Worm (Caenorhabditis elegans): Measurements from ENCODE around the gene F43C11.12.

F43C11.12 gene

DNA sequence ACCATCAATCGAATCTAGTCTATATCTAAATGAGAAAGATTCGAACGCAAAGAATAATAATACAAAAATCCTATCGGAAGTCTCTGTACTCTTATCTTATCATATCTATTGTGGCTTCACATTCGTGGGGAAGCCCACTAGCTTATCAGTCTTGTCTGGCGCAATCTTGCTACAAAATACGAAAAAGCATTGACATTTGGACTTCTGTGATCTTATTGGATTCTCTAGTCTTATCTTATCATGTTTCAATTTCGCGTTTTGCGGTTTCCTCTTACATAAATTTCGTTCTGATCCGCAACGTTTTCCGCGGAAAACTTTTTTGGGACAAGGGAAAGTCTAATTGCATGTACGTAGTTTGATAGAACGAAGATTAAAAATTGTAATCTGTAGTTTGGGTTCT, 33.3 kb upstream of the F43C11.12 start:
- TF ChIP-seq sptf-1 (tag; optimal IDR thresholded peaks at IDR 0.05), result no peak
- no peak for TF ChIP-seq nhr-12 (tag; optimal IDR thresholded peaks at IDR 0.05)
- TF ChIP-seq ceh-83 (GFP tag; optimal IDR thresholded peaks at IDR 0.05), result no peak
- no peak for TF ChIP-seq tbx-8 (GFP tag; optimal IDR thresholded peaks at IDR 0.05)
- no peak for TF ChIP-seq nhr-28 (tag; optimal IDR thresholded peaks at IDR 0.05)
- no peak for TF ChIP-seq nhr-76 (tag; optimal IDR thresholded peaks at IDR 0.05)
- TF ChIP-seq pha-4 (tag; optimal IDR thresholded peaks at IDR 0.05), result no peak

DNA sequence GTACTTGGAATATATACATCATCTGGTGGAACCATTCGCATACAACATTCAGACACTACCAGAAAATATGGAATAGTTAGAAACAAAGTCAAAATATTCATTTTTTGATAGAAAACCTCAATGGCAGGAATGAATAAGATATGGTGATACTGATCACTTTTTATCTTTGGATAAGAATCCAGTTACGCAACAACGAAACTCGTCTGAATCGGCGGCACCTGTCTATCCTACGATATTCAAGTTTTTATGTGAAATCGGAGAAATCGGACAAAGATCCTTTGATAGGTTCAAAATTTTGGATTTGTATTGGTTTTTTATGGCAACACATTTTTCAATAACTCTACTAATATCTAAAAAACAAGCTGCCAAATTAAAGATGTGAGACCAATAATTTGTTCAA, 32.4 kb upstream of the F43C11.12 start, which contains the start of gene F16G10.14:
Gene F16G10.14, minus strand, starts transcription at position 101 of the 400 bp plus-strand sequence.
- no peak for TF ChIP-seq snpc-4 (tag; optimal IDR thresholded peaks at IDR 0.05)
- no peak for TF ChIP-seq zip-8 (tag; optimal IDR thresholded peaks at IDR 0.05)
- TF ChIP-seq ham-2 (GFP tag; optimal IDR thresholded peaks at IDR 0.05), result no peak
- no peak for TF ChIP-seq nhr-237 (tag; optimal IDR thresholded peaks at IDR 0.05)
- no peak for TF ChIP-seq nhr-2 (tag; optimal IDR thresholded peaks at IDR 0.05)

DNA sequence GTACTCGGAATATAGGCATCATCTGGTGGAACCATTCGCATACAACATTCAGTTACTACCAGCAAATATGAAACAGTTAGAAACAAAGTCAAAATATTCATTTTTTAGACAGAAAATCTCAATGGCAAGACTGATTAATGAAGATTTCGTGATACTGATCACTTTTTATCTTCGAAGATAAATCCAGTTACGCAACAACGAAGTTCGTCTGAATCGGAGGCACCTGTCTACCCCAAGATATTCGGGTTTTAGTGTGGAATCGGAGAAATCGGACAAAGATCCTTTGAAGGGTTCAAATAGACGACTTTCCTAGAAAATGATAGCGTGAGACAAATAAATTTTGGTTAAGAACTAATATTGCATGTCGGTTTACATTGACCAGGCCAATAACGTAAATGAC, 29.3 kb upstream of the F43C11.12 start, which contains the start of gene F16G10.13:
Gene F16G10.13, minus strand, starts transcription at position 101 of the 400 bp plus-strand sequence.
- TF ChIP-seq unc-120 (tag; optimal IDR thresholded peaks at IDR 0.05; ENCODE audit: poor library complexity, severe bottlenecking), result no peak
- TF ChIP-seq flh-1 (GFP tag; optimal IDR thresholded peaks at IDR 0.05), result no peak
- no peak for TF ChIP-seq ces-1 (GFP tag; optimal IDR thresholded peaks at IDR 0.05)
- no peak for TF ChIP-seq hlh-1 (tag; optimal IDR thresholded peaks at IDR 0.05)
- TF ChIP-seq mep-1 (tag; optimal IDR thresholded peaks at IDR 0.05), result no peak
- no peak for TF ChIP-seq snpc-4 (tag; optimal IDR thresholded peaks at IDR 0.05)
- no peak for TF ChIP-seq ham-2 (GFP tag; optimal IDR thresholded peaks at IDR 0.05)
- no peak for TF ChIP-seq cnd-1 (tag; optimal IDR thresholded peaks at IDR 0.05)
- no peak for TF ChIP-seq M03D4.4 (tag; optimal IDR thresholded peaks at IDR 0.05)
- no peak for TF ChIP-seq mls-2 (tag; optimal IDR thresholded peaks at IDR 0.05)
- TF ChIP-seq lin-32 (GFP tag; optimal IDR thresholded peaks at IDR 0.05), result no peak
- TF ChIP-seq sptf-1 (tag; optimal IDR thresholded peaks at IDR 0.05), result no peak

DNA sequence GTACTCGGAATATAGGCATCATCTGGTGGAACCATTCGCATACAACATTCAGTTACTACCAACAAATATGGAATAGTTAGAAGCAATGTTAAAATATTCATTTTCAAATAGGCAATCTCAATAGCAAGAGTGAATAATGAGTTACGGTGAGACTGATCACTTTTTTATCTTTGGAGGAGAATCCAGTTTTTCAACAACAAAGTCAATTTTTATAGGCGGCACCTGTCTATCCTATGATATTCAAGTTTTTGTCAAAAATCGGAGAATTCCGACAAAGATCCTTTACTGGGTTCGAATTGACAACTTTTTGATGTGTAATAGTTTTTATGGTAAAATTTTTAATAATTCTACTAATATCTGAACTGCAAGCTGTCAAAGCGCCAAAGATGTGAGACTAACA, 27.3 kb upstream of the F43C11.12 start, which contains the start of gene F16G10.11:
Gene F16G10.11, minus strand, starts transcription at position 101 of the 400 bp plus-strand sequence.
- TF ChIP-seq unc-120 (tag; optimal IDR thresholded peaks at IDR 0.05; ENCODE audit: poor library complexity, severe bottlenecking) (no peak), blmp-1 (tag; optimal IDR thresholded peaks at IDR 0.05) (no peak), drap-1 (GFP tag; optimal IDR thresholded peaks at IDR 0.05) (no peak), M03D4.4 (tag; optimal IDR thresholded peaks at IDR 0.05) (no peak), ztf-11 (tag; optimal IDR thresholded peaks at IDR 0.05) (no peak), unc-62 (GFP tag; optimal IDR thresholded peaks at IDR 0.05) (no peak), unc-39 (tag; optimal IDR thresholded peaks at IDR 0.05) (no peak), mls-2 (tag; optimal IDR thresholded peaks at IDR 0.05) (no peak), bed-3 (GFP tag; optimal IDR thresholded peaks at IDR 0.05) (no peak), elt-3 (tag; optimal IDR thresholded peaks at IDR 0.05) (no peak)

DNA sequence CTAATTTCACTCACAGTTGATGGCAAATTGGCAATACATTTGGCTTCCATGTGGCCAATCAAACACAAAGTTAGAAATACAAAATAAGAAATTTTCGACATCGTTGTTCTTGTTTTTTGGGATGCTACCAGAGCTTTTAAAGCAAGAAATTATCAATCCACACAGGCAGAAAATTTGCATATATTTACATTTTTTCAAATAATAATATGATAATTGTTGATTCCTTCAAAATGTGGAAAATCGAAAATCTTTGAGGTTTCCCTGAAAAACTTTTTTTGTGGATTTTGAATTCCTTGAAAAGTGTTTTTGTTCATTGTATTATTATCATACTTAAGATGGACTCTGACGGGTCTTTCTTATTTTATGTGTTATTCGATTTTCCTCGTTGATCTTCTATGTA, 24.4 kb upstream of the F43C11.12 start, which contains the start of gene F16G10.10:
Gene F16G10.10, minus strand, starts transcription at position 101 of the 400 bp plus-strand sequence.
- no peak for TF ChIP-seq tbx-8 (GFP tag; optimal IDR thresholded peaks at IDR 0.05)
- TF ChIP-seq nhr-28 (tag; optimal IDR thresholded peaks at IDR 0.05), result no peak
- TF ChIP-seq elt-3 (tag; optimal IDR thresholded peaks at IDR 0.05), result no peak
- TF ChIP-seq cnd-1 (tag; optimal IDR thresholded peaks at IDR 0.05), result no peak
- TF ChIP-seq nhr-12 (tag; optimal IDR thresholded peaks at IDR 0.05), result no peak
- no peak for TF ChIP-seq bed-3 (GFP tag; optimal IDR thresholded peaks at IDR 0.05)

DNA sequence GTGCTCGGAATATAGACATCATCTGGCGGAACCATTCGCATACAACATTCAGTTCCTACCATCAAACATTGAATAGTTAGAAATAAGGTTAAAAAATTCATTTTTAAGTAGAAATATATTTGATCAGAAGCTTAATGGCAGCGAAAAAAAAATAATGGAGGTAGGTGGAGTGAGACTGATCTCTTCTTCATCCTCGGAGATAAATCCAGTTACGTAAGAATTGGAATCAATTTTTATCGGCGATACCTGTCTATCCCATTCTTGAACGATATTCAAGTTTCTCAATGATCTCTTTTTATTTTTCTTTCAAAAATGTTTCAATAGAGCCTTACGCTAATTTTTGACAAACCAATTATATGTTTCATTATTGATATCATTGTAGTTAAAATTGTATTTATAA, 19.0 kb upstream of the F43C11.12 start, which contains the start of gene F16G10.9:
Gene F16G10.9, minus strand, starts transcription at position 101 of the 400 bp plus-strand sequence.
- TF ChIP-seq tbx-8 (GFP tag; optimal IDR thresholded peaks at IDR 0.05) (no peak), cnd-1 (tag; optimal IDR thresholded peaks at IDR 0.05) (no peak), sptf-1 (tag; optimal IDR thresholded peaks at IDR 0.05) (no peak), mab-5 (tag; optimal IDR thresholded peaks at IDR 0.05) (no peak), nhr-237 (tag; optimal IDR thresholded peaks at IDR 0.05) (no peak), flh-1 (GFP tag; optimal IDR thresholded peaks at IDR 0.05) (no peak), snpc-4 (tag; optimal IDR thresholded peaks at IDR 0.05) (no peak), lsy-2 (tag; optimal IDR thresholded peaks at IDR 0.05) (no peak), drap-1 (GFP tag; optimal IDR thresholded peaks at IDR 0.05) (no peak), lin-32 (GFP tag; optimal IDR thresholded peaks at IDR 0.05) (no peak), nhr-12 (tag; optimal IDR thresholded peaks at IDR 0.05) (no peak), pha-4 (tag; optimal IDR thresholded peaks at IDR 0.05) (no peak), unc-39 (tag; optimal IDR thresholded peaks at IDR 0.05) (no peak), lin-13 (tag; optimal IDR thresholded peaks at IDR 0.05) (no peak)

Measured in whole organism, mixed stage, embryonic.